Worm (Caenorhabditis elegans) whole organism, young adult: ENCODE measurements around the gene nspg-1.

Source experiments
- B0261.1 ChIP-seq: sonication (generic microtip); optimal IDR thresholded peaks from 2 replicates; lab custom pipeline; 2016; ENCODE audit warnings: mild to moderate bottlenecking, missing genetic modification characterization, moderate library complexity, missing compliant biosample characterization
- C06A6.2 ChIP-seq: fragments of 200-800 bp; sonication (Bioruptor generic); conservative IDR thresholded peaks from 2 replicates; pipeline ENCODE4 v1.3.6; 2022; ENCODE audit warnings: missing genetic modification characterization, missing compliant biosample characterization
- C17E4.6 ChIP-seq: fragments of 200-800 bp; sonication (Bioruptor generic); IDR thresholded peaks from 2 replicates; pipeline ENCODE4 v1.3.6; 2022; ENCODE audit warnings: missing genetic modification reagents, missing genetic modification characterization, missing compliant biosample characterization
- D2030.7 ChIP-seq: fragments of 200-800 bp; sonication (Bioruptor generic); IDR thresholded peaks from 2 replicates; pipeline ENCODE4 v1.3.6; 2022; ENCODE audit warnings: missing genetic modification reagents, missing genetic modification characterization, missing compliant biosample characterization
- F10E7.11 ChIP-seq: sonication (generic microtip); optimal IDR thresholded peaks from 2 replicates; lab custom pipeline; 2017; ENCODE audit warnings: mild to moderate bottlenecking, missing genetic modification characterization, moderate library complexity, missing compliant biosample characterization
- F23B12.7 ChIP-seq: sonication (generic microtip); optimal IDR thresholded peaks from 2 replicates; lab custom pipeline; 2017; ENCODE audit warnings: missing genetic modification characterization, mild to moderate bottlenecking, missing compliant biosample characterization, antibody characterized with exemption, moderate library complexity; ENCODE audit not compliant: insufficient read depth
- F33H1.4 ChIP-seq: fragments of 200-800 bp; sonication (Bioruptor generic); IDR thresholded peaks from 2 replicates; pipeline ENCODE4 v1.3.6; 2022; ENCODE audit warnings: missing genetic modification reagents, missing genetic modification characterization, missing compliant biosample characterization
- F39B2.1 ChIP-seq: fragments of 200-800 bp; sonication (Bioruptor generic); IDR thresholded peaks from 2 replicates; pipeline ENCODE4 v1.3.6; 2022; ENCODE audit warnings: missing genetic modification reagents, missing genetic modification characterization, missing compliant biosample characterization
- F49E8.2 ChIP-seq: sonication (generic microtip); optimal IDR thresholded peaks from 3 replicates; lab custom pipeline; 2017; ENCODE audit warnings: missing genetic modification characterization, mild to moderate bottlenecking, missing compliant biosample characterization, antibody characterized with exemption, moderate library complexity; ENCODE audit not compliant: insufficient read depth
- F52B5.7 ChIP-seq: sonication (generic microtip); optimal IDR thresholded peaks from 2 replicates; lab custom pipeline; 2016; ENCODE audit warnings: mild to moderate bottlenecking, missing genetic modification characterization, missing compliant biosample characterization
- F55B11.4 ChIP-seq: sonication (generic microtip); optimal IDR thresholded peaks from 2 replicates; lab custom pipeline; 2016; ENCODE audit warnings: missing compliant biosample characterization, missing genetic modification characterization, borderline replicate concordance; ENCODE audit not compliant: insufficient read depth
- F57A8.1 ChIP-seq: fragments of 200-800 bp; sonication (Bioruptor generic); optimal IDR thresholded peaks from 2 replicates; lab custom pipeline; 2018; ENCODE audit warnings: mild to moderate bottlenecking, missing genetic modification characterization, moderate library complexity, missing compliant biosample characterization
- K12H6.12 ChIP-seq: fragments of 200-800 bp; sonication (Bioruptor generic); optimal IDR thresholded peaks from 2 replicates; lab custom pipeline; 2018; ENCODE audit warnings: mild to moderate bottlenecking, missing genetic modification characterization, missing compliant biosample characterization
- Y67H2A.10 ChIP-seq: fragments of 200-800 bp; sonication (Bioruptor generic); conservative IDR thresholded peaks from 2 replicates; pipeline ENCODE4 v1.3.6; 2022; ENCODE audit warnings: missing genetic modification reagents, missing genetic modification characterization, missing compliant biosample characterization
- Y79H2A.3 ChIP-seq: fragments of 200-800 bp; sonication (Bioruptor generic); conservative IDR thresholded peaks from 2 replicates; pipeline ENCODE4 v1.3.6; 2022; ENCODE audit warnings: missing genetic modification reagents, missing genetic modification characterization, missing compliant biosample characterization
- ZK185.1 ChIP-seq: sonication (generic microtip); optimal IDR thresholded peaks from 2 replicates; lab custom pipeline; 2016; ENCODE audit warnings: mild to moderate bottlenecking, missing genetic modification characterization, missing compliant biosample characterization; ENCODE audit not compliant: poor library complexity, severe bottlenecking
- ama-1 ChIP-seq, 3 experiments: fragments of 150-350 bp in 1 of 3; sonication (generic microtip) in 2 of 3; optimal IDR thresholded peaks; 2 replicates each; lab custom pipeline; 2014 to 2018; ENCODE audit warnings: missing biosample characterization in 2 of 3, missing genetic modification characterization in 2 of 3, missing genetic modification reagents in 2 of 3
- aptf-3 ChIP-seq: fragments of 200-800 bp; sonication (Bioruptor generic); IDR thresholded peaks from 2 replicates; pipeline ENCODE4 v1.3.6; 2022; ENCODE audit warnings: missing genetic modification characterization, missing compliant biosample characterization
- atf-7 ChIP-seq: sonication (generic microtip); optimal IDR thresholded peaks from 2 replicates; lab custom pipeline; 2017; ENCODE audit warnings: mild to moderate bottlenecking, missing genetic modification characterization, missing compliant biosample characterization
- athp-1 ChIP-seq: sonication (generic microtip); optimal IDR thresholded peaks from 2 replicates; lab custom pipeline; 2017; ENCODE audit warnings: mild to moderate bottlenecking, missing genetic modification characterization, missing compliant biosample characterization
- attf-3 ChIP-seq: fragments of 200-800 bp; sonication (Bioruptor generic); conservative IDR thresholded peaks from 2 replicates; pipeline ENCODE4 v1.3.6; 2022; ENCODE audit warnings: missing genetic modification reagents, missing genetic modification characterization, missing compliant biosample characterization
- attf-6 ChIP-seq: fragments of 200-800 bp; sonication (Bioruptor generic); IDR thresholded peaks from 2 replicates; pipeline ENCODE4 v1.3.6; 2022; ENCODE audit warnings: missing genetic modification reagents, missing genetic modification characterization, missing compliant biosample characterization
- cebp-2 ChIP-seq: fragments of 200-800 bp; sonication (Bioruptor generic); IDR thresholded peaks from 2 replicates; pipeline ENCODE4 v1.3.6; 2022; ENCODE audit warnings: missing genetic modification characterization, missing compliant biosample characterization
- ceh-40 ChIP-seq: fragments of 200-800 bp; sonication (Bioruptor generic); IDR thresholded peaks from 2 replicates; pipeline ENCODE4 v1.3.6; 2022; ENCODE audit warnings: missing genetic modification characterization, missing compliant biosample characterization
- ceh-58 ChIP-seq: fragments of 200-800 bp; sonication (Bioruptor generic); IDR thresholded peaks from 2 replicates; pipeline ENCODE4 v1.3.6; 2022; ENCODE audit warnings: missing genetic modification characterization, missing compliant biosample characterization
- chd-7 ChIP-seq: sonication (generic microtip); optimal IDR thresholded peaks from 2 replicates; lab custom pipeline; 2016; ENCODE audit warnings: mild to moderate bottlenecking, missing genetic modification characterization, moderate library complexity, missing compliant biosample characterization
- dox-1 ChIP-seq: fragments of 200-800 bp; sonication (Bioruptor generic); IDR thresholded peaks from 2 replicates; pipeline ENCODE4 v1.3.6; 2022; ENCODE audit warnings: missing genetic modification reagents, missing genetic modification characterization, missing compliant biosample characterization
- dpl-1 ChIP-seq: fragments of 150-350 bp; optimal IDR thresholded peaks from 2 replicates; lab custom pipeline; 2014; ENCODE audit warnings: missing biosample characterization, missing genetic modification reagents, missing genetic modification characterization
- hlh-12 ChIP-seq: sonication (generic microtip); optimal IDR thresholded peaks from 2 replicates; lab custom pipeline; 2016; ENCODE audit warnings: missing genetic modification characterization, missing compliant biosample characterization
- hlh-26 ChIP-seq: fragments of 200-800 bp; sonication (Bioruptor generic); conservative IDR thresholded peaks from 2 replicates; pipeline ENCODE4 v1.3.6; 2022; ENCODE audit warnings: missing genetic modification reagents, missing genetic modification characterization, missing compliant biosample characterization
- hmg-20 ChIP-seq: fragments of 200-800 bp; sonication (Bioruptor generic); IDR thresholded peaks from 2 replicates; pipeline ENCODE4 v1.3.6; 2022; ENCODE audit warnings: missing genetic modification reagents, missing genetic modification characterization, missing compliant biosample characterization
- lin-26 ChIP-seq: fragments of 200-800 bp; sonication (Bioruptor generic); IDR thresholded peaks from 2 replicates; pipeline ENCODE4 v1.3.6; 2022; ENCODE audit warnings: missing genetic modification reagents, missing genetic modification characterization, missing compliant biosample characterization
- lin-35 ChIP-seq, 3 experiments: fragments of 150-350 bp in 2 of 3; sonication (generic microtip) in 1 of 3; optimal IDR thresholded peaks; 2 replicates each; lab custom pipeline; 2014 to 2018; ENCODE audit warnings: missing biosample characterization in 3 of 3, missing genetic modification characterization in 3 of 3, missing genetic modification reagents in 3 of 3
- lir-1 ChIP-seq: fragments of 200-800 bp; sonication (Bioruptor generic); conservative IDR thresholded peaks from 2 replicates; pipeline ENCODE4 v1.3.6; 2022; ENCODE audit warnings: missing genetic modification reagents, missing genetic modification characterization, missing compliant biosample characterization
- mes-4 ChIP-seq: sonication (generic microtip); optimal IDR thresholded peaks from 2 replicates; lab custom pipeline; 2016; ENCODE audit warnings: missing genotype, missing genetic modification characterization, missing compliant biosample characterization
- nfya-1 ChIP-seq: sonication (generic microtip); optimal IDR thresholded peaks from 2 replicates; lab custom pipeline; 2017; ENCODE audit warnings: antibody characterized with exemption, missing compliant biosample characterization, missing genetic modification characterization, borderline replicate concordance; ENCODE audit not compliant: insufficient read depth
- nfyb-1 ChIP-seq: fragments of 200-800 bp; sonication (Bioruptor generic); IDR thresholded peaks from 2 replicates; pipeline ENCODE4 v1.3.6; 2022; ENCODE audit warnings: missing genetic modification reagents, missing genetic modification characterization, missing compliant biosample characterization
- nhr-179 ChIP-seq: sonication (generic microtip); optimal IDR thresholded peaks from 2 replicates; lab custom pipeline; 2016; ENCODE audit warnings: mild to moderate bottlenecking, missing genetic modification characterization, missing compliant biosample characterization
- pbrm-1 ChIP-seq: fragments of 200-800 bp; sonication (Bioruptor generic); IDR thresholded peaks from 2 replicates; pipeline ENCODE4 v1.3.6; 2022; ENCODE audit warnings: missing genetic modification reagents, missing genetic modification characterization, missing compliant biosample characterization
- rpc-1 ChIP-seq, 2 experiments: fragments of 150-350 bp in 1 of 2; sonication (generic microtip) in 1 of 2; optimal IDR thresholded peaks; 2 replicates each; lab custom pipeline; 2014 to 2018; ENCODE audit warnings: missing biosample characterization in 1 of 2, missing genetic modification characterization in 1 of 2, missing genetic modification reagents in 1 of 2, missing genotype in 1 of 2
- sdz-38 ChIP-seq: sonication (generic microtip); optimal IDR thresholded peaks from 2 replicates; lab custom pipeline; 2016; ENCODE audit warnings: missing genotype, missing genetic modification characterization, missing compliant biosample characterization
- snpc-1.1 ChIP-seq: sonication (generic microtip); optimal IDR thresholded peaks from 2 replicates; lab custom pipeline; 2017; ENCODE audit warnings: missing genetic modification characterization, mild to moderate bottlenecking, missing compliant biosample characterization, antibody characterized with exemption, moderate library complexity, missing genotype, missing genetic modification reagents; ENCODE audit not compliant: insufficient read depth
- snpc-1.3 ChIP-seq: sonication (generic microtip); optimal IDR thresholded peaks from 2 replicates; lab custom pipeline; 2017; ENCODE audit warnings: missing genetic modification characterization, mild to moderate bottlenecking, missing compliant biosample characterization, antibody characterized with exemption, moderate library complexity, missing genotype, missing genetic modification reagents; ENCODE audit not compliant: insufficient read depth
- sptf-2 ChIP-seq: fragments of 200-800 bp; sonication (Bioruptor generic); optimal IDR thresholded peaks from 2 replicates; lab custom pipeline; 2018; ENCODE audit warnings: mild to moderate bottlenecking, missing genetic modification characterization, missing compliant biosample characterization
- tlf-1 ChIP-seq: fragments of 200-800 bp; sonication (Bioruptor generic); optimal IDR thresholded peaks from 2 replicates; lab custom pipeline; 2018; ENCODE audit warnings: mild to moderate bottlenecking, missing genetic modification characterization, missing compliant biosample characterization
- zfh-2 ChIP-seq: fragments of 200-800 bp; sonication (Bioruptor generic); conservative IDR thresholded peaks from 2 replicates; pipeline ENCODE4 v1.3.6; 2022; ENCODE audit warnings: missing genetic modification reagents, missing genetic modification characterization, missing compliant biosample characterization
- zim-3 ChIP-seq: sonication (generic microtip); optimal IDR thresholded peaks from 2 replicates; lab custom pipeline; 2017; ENCODE audit warnings: mild to moderate bottlenecking, missing genetic modification characterization, moderate library complexity, missing compliant biosample characterization

nspg-1 gene

ce11 chrV:12869948-12870347, 2.1 kb upstream of the nspg-1 start, which contains the start of gene T07F10.3 (continued):
- TF ChIP-seq dpl-1 (GFP tag; lab: Kevin White, UChicago) = peak; percentile 74
- TF ChIP-seq ama-1 (optimal IDR thresholded peaks at IDR 0.05; lab: Kevin White, UChicago) = no peak
- TF ChIP-seq ama-1 (GFP tag; optimal IDR thresholded peaks at IDR 0.05; lab: Kevin White, UChicago) = no peak
- peak; percentile 58; the same call in 1 of the 2 replicates for TF ChIP-seq ceh-40 (GFP tag; lab: Robert Waterston, UW)
- TF ChIP-seq nfyb-1 = 0 out of 2 replicates have a peak, but pooled peaks have one; percentile 60
- peak; percentile 63 for TF ChIP-seq F33H1.4
- peak; percentile 48 for TF ChIP-seq zim-3 (tag; lab: Kevin White, UChicago)
- TF ChIP-seq rpc-1 (optimal IDR thresholded peaks at IDR 0.05; lab: Kevin White, UChicago) = no peak
- no peak for TF ChIP-seq rpc-1 (tag; optimal IDR thresholded peaks at IDR 0.05; lab: Kevin White, UChicago)
- TF ChIP-seq K12H6.12 (tag; lab: Kevin White, UChicago) = peak; percentile 60
- TF ChIP-seq attf-3 (GFP tag; lab: Robert Waterston, UW) = peak; percentile 75
- TF ChIP-seq pbrm-1 (GFP tag; lab: Robert Waterston, UW) = peak; percentile 76
- peak; percentile 82 for TF ChIP-seq chd-7 (tag; lab: Kevin White, UChicago)
- no peak for TF ChIP-seq ceh-58 (GFP tag; lab: Robert Waterston, UW)
- no peak for TF ChIP-seq nfya-1
- TF ChIP-seq snpc-1.3 = peak; percentile 15
- TF ChIP-seq atf-7 (tag; lab: Kevin White, UChicago) = peak; percentile 57
- TF ChIP-seq F23B12.7 (tag; lab: Kevin White, UChicago) = peak; percentile 43
- TF ChIP-seq zfh-2 = no peak
- peak; percentile 39; the same call in 1 of the 2 replicates for TF ChIP-seq D2030.7 (GFP tag; lab: Robert Waterston, UW)
- TF ChIP-seq F57A8.1 (GFP tag; lab: Kevin White, UChicago) = no peak
- TF ChIP-seq F52B5.7 (tag; lab: Kevin White, UChicago) = peak; percentile 59
- TF ChIP-seq snpc-1.1 (tag; lab: Kevin White, UChicago) = no peak
- TF ChIP-seq C17E4.6 (GFP tag; lab: Robert Waterston, UW) = no peak
- no peak for TF ChIP-seq Y79H2A.3 (GFP tag; lab: Robert Waterston, UW)
- no peak for TF ChIP-seq aptf-3 (GFP tag; lab: Robert Waterston, UW)
- no peak for TF ChIP-seq sdz-38 (tag; lab: Kevin White, UChicago)
- TF ChIP-seq sptf-2 (GFP tag; lab: Kevin White, UChicago) = no peak
- TF ChIP-seq ZK185.1 = peak; percentile 96
- no peak for TF ChIP-seq mes-4 (tag; lab: Kevin White, UChicago)
- TF ChIP-seq dox-1 (GFP tag; lab: Robert Waterston, UW) = peak; percentile 90
- no peak for TF ChIP-seq attf-6
- TF ChIP-seq lin-26 = no peak
- TF ChIP-seq lir-1 (GFP tag; lab: Robert Waterston, UW) = peak; percentile 80
- peak; percentile 42 to 94 (median 52) for TF ChIP-seq lin-35 (GFP tag; optimal IDR thresholded peaks at IDR 0.05; lab: Kevin White, UChicago)
- no peak for TF ChIP-seq F49E8.2 (tag; lab: Kevin White, UChicago)
- TF ChIP-seq F10E7.11 (tag; lab: Kevin White, UChicago) = peak; percentile 76
- TF ChIP-seq athp-1 = peak; percentile 80
- TF ChIP-seq tlf-1 (GFP tag; lab: Kevin White, UChicago) = peak; percentile 47
- TF ChIP-seq cebp-2 (GFP tag; lab: Robert Waterston, UW) = no peak
- peak; percentile 81 for TF ChIP-seq hmg-20
- no peak for TF ChIP-seq F55B11.4 (tag; lab: Kevin White, UChicago)
- 0 out of 2 replicates have a peak, but pooled peaks have one; percentile 19 for TF ChIP-seq C06A6.2 (GFP tag; lab: Robert Waterston, UW)
- peak; percentile 23 for TF ChIP-seq B0261.1
- peak; percentile 9 for TF ChIP-seq hlh-12 (tag; lab: Kevin White, UChicago)
- TF ChIP-seq F39B2.1 (GFP tag; lab: Robert Waterston, UW) = no peak
- TF ChIP-seq hlh-26 (GFP tag; lab: Robert Waterston, UW) = no peak
- no peak for TF ChIP-seq nhr-179 (tag; lab: Kevin White, UChicago)
- TF ChIP-seq Y67H2A.10 (GFP tag; lab: Robert Waterston, UW) = no peak
